Fruit fly (Drosophila melanogaster) Kc167 (cell line): ENCODE measurements around the gene Abd-B.

Experiments used
- Myc ChIP-seq: fragments of >200 bp; optimal IDR thresholded peaks from 2 replicates; lab custom pipeline; 2017; ENCODE audit warnings: missing external identifiers
- Sin3A ChIP-seq: fragments of >200 bp; optimal IDR thresholded peaks from 2 replicates; lab custom pipeline; 2018; ENCODE audit warnings: missing external identifiers
- h ChIP-seq: fragments of >200 bp; optimal IDR thresholded peaks from 3 replicates; lab custom pipeline; 2018; ENCODE audit warnings: missing external identifiers
- insv ChIP-seq: fragments of >200 bp; optimal IDR thresholded peaks from 3 replicates; lab custom pipeline; 2018; ENCODE audit warnings: missing external identifiers
- psq ChIP-seq: fragments of >200 bp; optimal IDR thresholded peaks from 2 replicates; lab custom pipeline; 2017; ENCODE audit warnings: missing external identifiers
- ttk ChIP-seq: sonication (Bioruptor generic); optimal IDR thresholded peaks from 2 replicates; lab custom pipeline; 2017; ENCODE audit warnings: missing external identifiers

The Abd-B gene

dm6 chr3R:16944267-16944666 is 27.8 kb downstream of the Abd-B start:
- TF ChIP-seq Myc (lab: Kevin White, UChicago): no peak
- TF ChIP-seq ttk (lab: Kevin White, UChicago): no peak
- no peak for TF ChIP-seq psq (lab: Kevin White, UChicago)
- TF ChIP-seq h (lab: Kevin White, UChicago): no peak
- TF ChIP-seq Sin3A (lab: Kevin White, UChicago): no peak

dm6 chr3R:16941285-16941684 is 30.8 kb downstream of the Abd-B start:
- TF ChIP-seq insv (no peak), Sin3A (lab: Kevin White, UChicago) (no peak), Myc (lab: Kevin White, UChicago) (no peak), ttk (lab: Kevin White, UChicago) (no peak), h (lab: Kevin White, UChicago) (no peak), psq (lab: Kevin White, UChicago) (no peak)

dm6 chr3R:16940520-16940919 is 31.5 kb downstream of the Abd-B start:
- TF ChIP-seq h (lab: Kevin White, UChicago) (no peak), psq (lab: Kevin White, UChicago) (no peak), ttk (lab: Kevin White, UChicago) (no peak), insv (no peak), Sin3A (lab: Kevin White, UChicago) (no peak), Myc (lab: Kevin White, UChicago) (no peak)

dm6 chr3R:16936319-16936718 is 35.7 kb downstream of the Abd-B start:
- no peak for TF ChIP-seq Sin3A (lab: Kevin White, UChicago)
- TF ChIP-seq ttk (lab: Kevin White, UChicago): no peak
- no peak for TF ChIP-seq h (lab: Kevin White, UChicago)
- no peak for TF ChIP-seq Myc (lab: Kevin White, UChicago)
- TF ChIP-seq insv: no peak
- no peak for TF ChIP-seq psq (lab: Kevin White, UChicago)

- no peak for TF ChIP-seq Myc (lab: Kevin White, UChicago)
- no peak for TF ChIP-seq psq (lab: Kevin White, UChicago)
- no peak for TF ChIP-seq Sin3A (lab: Kevin White, UChicago)
- TF ChIP-seq insv: no peak
- TF ChIP-seq h (lab: Kevin White, UChicago): no peak
- TF ChIP-seq ttk (lab: Kevin White, UChicago): no peak
Observed at dm6 chr3R:16934154-16934992, 37.7 kb downstream of the Abd-B start.

dm6 chr3R:16933350-16933749 is 38.7 kb downstream of the Abd-B start:
- TF ChIP-seq Myc (lab: Kevin White, UChicago) (no peak), h (lab: Kevin White, UChicago) (no peak), psq (lab: Kevin White, UChicago) (no peak), insv (no peak), Sin3A (lab: Kevin White, UChicago) (no peak), ttk (lab: Kevin White, UChicago) (no peak)

- no peak for TF ChIP-seq insv
- TF ChIP-seq Sin3A (lab: Kevin White, UChicago): no peak
- no peak for TF ChIP-seq ttk (lab: Kevin White, UChicago)
- TF ChIP-seq psq (lab: Kevin White, UChicago): no peak
- TF ChIP-seq Myc (lab: Kevin White, UChicago): no peak
- no peak for TF ChIP-seq h (lab: Kevin White, UChicago)
Observed at dm6 chr3R:16932868-16933267, 39.2 kb downstream of the Abd-B start.

dm6 chr3R:16923526-16924176 is 48.4 kb downstream of the Abd-B start:
- TF ChIP-seq psq (lab: Kevin White, UChicago) (no peak), Myc (lab: Kevin White, UChicago) (no peak)

dm6 chr3R:16921416-16921815 is 50.6 kb downstream of the Abd-B start:
- TF ChIP-seq h (lab: Kevin White, UChicago): no peak

- no peak for TF ChIP-seq psq (lab: Kevin White, UChicago)
- no peak for TF ChIP-seq Myc (lab: Kevin White, UChicago)
- no peak for TF ChIP-seq h (lab: Kevin White, UChicago)
- TF ChIP-seq insv: no peak
- TF ChIP-seq Sin3A (lab: Kevin White, UChicago): no peak
- TF ChIP-seq ttk (lab: Kevin White, UChicago): no peak
Observed at dm6 chr3R:16920403-16920802, 51.6 kb downstream of the Abd-B start.

dm6 chr3R:16918988-16919427 is 53.0 kb downstream of the Abd-B start:
- no peak for TF ChIP-seq h (lab: Kevin White, UChicago)
- no peak for TF ChIP-seq psq (lab: Kevin White, UChicago)
- no peak for TF ChIP-seq insv
- no peak for TF ChIP-seq ttk (lab: Kevin White, UChicago)
- no peak for TF ChIP-seq Sin3A (lab: Kevin White, UChicago)
- no peak for TF ChIP-seq Myc (lab: Kevin White, UChicago)

dm6 chr3R:16915587-16915986 is 56.4 kb downstream of the Abd-B start:
- TF ChIP-seq h (lab: Kevin White, UChicago): no peak
- TF ChIP-seq psq (lab: Kevin White, UChicago): no peak
- TF ChIP-seq insv: no peak
- TF ChIP-seq Myc (lab: Kevin White, UChicago): no peak
- TF ChIP-seq ttk (lab: Kevin White, UChicago): no peak
- no peak for TF ChIP-seq Sin3A (lab: Kevin White, UChicago)
